Fruit fly (Drosophila melanogaster) whole organism, prepupa: ENCODE measurements around the gene RhoGAP18B.

Source experiments
- CG11294 ChIP-seq: fragments of 200-800 bp; sonication (Bioruptor generic); IDR thresholded peaks from 2 replicates; pipeline ENCODE4 v1.3.6; 2022; ENCODE audit warnings: missing biosample characterization, missing genetic modification characterization
- CG11902 ChIP-seq: fragments of 200-800 bp; sonication (Bioruptor generic); optimal IDR thresholded peaks from 3 replicates; lab custom pipeline; 2016; ENCODE audit warnings: missing biosample characterization, missing genetic modification characterization
- CG16779 ChIP-seq: fragments of 200-800 bp; sonication (Bioruptor generic); optimal IDR thresholded peaks from 3 replicates; lab custom pipeline; 2017; ENCODE audit warnings: missing biosample characterization, mild to moderate bottlenecking, missing genetic modification characterization
- CG31627 ChIP-seq: fragments of 200-800 bp; sonication (Bioruptor generic); optimal IDR thresholded peaks from 3 replicates; lab custom pipeline; 2016; ENCODE audit warnings: missing biosample characterization, missing genetic modification characterization
- CG3919 ChIP-seq: fragments of 200-800 bp; sonication (Bioruptor generic); optimal IDR thresholded peaks from 3 replicates; lab custom pipeline; 2016; ENCODE audit warnings: missing biosample characterization, missing genetic modification characterization
- CG4318 ChIP-seq: fragments of 200-800 bp; sonication (Bioruptor generic); optimal IDR thresholded peaks from 3 replicates; lab custom pipeline; 2017; ENCODE audit warnings: missing biosample characterization, mild to moderate bottlenecking, missing genetic modification characterization
- CG6808 ChIP-seq: fragments of 200-800 bp; sonication (Bioruptor generic); optimal IDR thresholded peaks from 3 replicates; lab custom pipeline; 2017; ENCODE audit warnings: missing biosample characterization, missing genetic modification characterization, mild to moderate bottlenecking, moderate library complexity, missing genetic modification reagents
- CG6854 ChIP-seq: fragments of 200-800 bp; sonication (Bioruptor generic); optimal IDR thresholded peaks from 2 replicates; lab custom pipeline; 2017; ENCODE audit warnings: missing biosample characterization, mild to moderate bottlenecking, missing genetic modification characterization
- CG7368 ChIP-seq: fragments of 200-800 bp; sonication (Bioruptor generic); optimal IDR thresholded peaks from 3 replicates; lab custom pipeline; 2016; ENCODE audit warnings: missing biosample characterization, missing genetic modification characterization
- CG8119 ChIP-seq: fragments of 200-800 bp; sonication (Bioruptor generic); IDR thresholded peaks from 3 replicates; pipeline ENCODE4 v1.3.6; 2022; ENCODE audit warnings: missing biosample characterization, missing genetic modification characterization
- CG8632 ChIP-seq: fragments of 200-800 bp; sonication (Bioruptor generic); optimal IDR thresholded peaks from 3 replicates; lab custom pipeline; 2016; ENCODE audit warnings: missing biosample characterization, missing genetic modification characterization
- CG9139 ChIP-seq: fragments of 200-800 bp; sonication (Bioruptor generic); optimal IDR thresholded peaks from 3 replicates; lab custom pipeline; 2017; ENCODE audit warnings: missing biosample characterization, mild to moderate bottlenecking, missing genetic modification characterization
- Eip78C ChIP-seq: fragments of 200-800 bp; sonication (Bioruptor generic); peaks from one replicate; lab custom pipeline; 2016; ENCODE audit warnings: missing biosample characterization, missing genetic modification characterization
- Ets96B ChIP-seq: fragments of 200-800 bp; optimal IDR thresholded peaks from 2 replicates; lab custom pipeline; 2019; ENCODE audit warnings: missing biosample characterization, mild to moderate bottlenecking, missing genetic modification characterization, moderate library complexity
- Hr38 ChIP-seq: sonication (Bioruptor generic); optimal IDR thresholded peaks from 2 replicates; lab custom pipeline; 2016; ENCODE audit warnings: missing biosample characterization, missing genetic modification characterization
- Hr39 ChIP-seq: fragments of 200-800 bp; sonication (Bioruptor generic); optimal IDR thresholded peaks from 2 replicates; lab custom pipeline; 2016; ENCODE audit warnings: missing biosample characterization, missing genetic modification characterization
- Hr4 ChIP-seq: fragments of 200-800 bp; sonication (Bioruptor generic); optimal IDR thresholded peaks from 3 replicates; lab custom pipeline; 2016; ENCODE audit warnings: missing biosample characterization, missing genetic modification characterization
- Lpt ChIP-seq: fragments of 200-800 bp; sonication (Bioruptor generic); optimal IDR thresholded peaks from 3 replicates; lab custom pipeline; 2016; ENCODE audit warnings: missing biosample characterization, missing genetic modification characterization
- Met ChIP-seq: fragments of 200-800 bp; sonication (Bioruptor generic); optimal IDR thresholded peaks from 3 replicates; lab custom pipeline; 2016; ENCODE audit warnings: missing biosample characterization, missing genetic modification characterization
- OdsH ChIP-seq: fragments of 200-800 bp; sonication (Bioruptor generic); optimal IDR thresholded peaks from 3 replicates; lab custom pipeline; 2016; ENCODE audit warnings: missing biosample characterization, missing genetic modification characterization
- Sox102F ChIP-seq: fragments of 200-800 bp; sonication (Bioruptor generic); optimal IDR thresholded peaks from 2 replicates; lab custom pipeline; 2016; ENCODE audit warnings: missing biosample characterization, mild to moderate bottlenecking, missing genetic modification characterization
- Sox14 ChIP-seq: fragments of 200-800 bp; sonication (Bioruptor generic); optimal IDR thresholded peaks from 3 replicates; lab custom pipeline; 2016; ENCODE audit warnings: missing biosample characterization, missing genetic modification characterization
- achi ChIP-seq: fragments of 200-800 bp; sonication (Bioruptor generic); optimal IDR thresholded peaks from 3 replicates; lab custom pipeline; 2016; ENCODE audit warnings: missing biosample characterization, missing genetic modification characterization
- cyc ChIP-seq: fragments of 200-800 bp; sonication (Bioruptor generic); optimal IDR thresholded peaks from 3 replicates; lab custom pipeline; 2016; ENCODE audit warnings: missing biosample characterization, missing genetic modification characterization
- dsx ChIP-seq: fragments of 200-800 bp; optimal IDR thresholded peaks from 3 replicates; lab custom pipeline; 2019; ENCODE audit warnings: missing biosample characterization, mild to moderate bottlenecking, missing genetic modification characterization, moderate library complexity; ENCODE audit not compliant: poor library complexity, severe bottlenecking
- fd59A ChIP-seq: fragments of 200-800 bp; sonication (Bioruptor generic); optimal IDR thresholded peaks from 2 replicates; lab custom pipeline; 2017; ENCODE audit warnings: missing biosample characterization, mild to moderate bottlenecking, missing genetic modification characterization, missing genetic modification reagents
- fd85E ChIP-seq: fragments of 200-800 bp; sonication (Bioruptor generic); optimal IDR thresholded peaks from 3 replicates; lab custom pipeline; 2016; ENCODE audit warnings: missing biosample characterization, missing genetic modification characterization
- fkh ChIP-seq: fragments of 200-800 bp; sonication (Bioruptor generic); optimal IDR thresholded peaks from 3 replicates; lab custom pipeline; 2017; ENCODE audit warnings: missing biosample characterization, mild to moderate bottlenecking, missing genetic modification characterization, moderate library complexity
- net ChIP-seq: fragments of 200-800 bp; sonication (Bioruptor generic); optimal IDR thresholded peaks from 3 replicates; lab custom pipeline; 2016; ENCODE audit warnings: missing biosample characterization, missing genetic modification characterization
- pdm3 ChIP-seq: fragments of 200-800 bp; sonication (Bioruptor generic); optimal IDR thresholded peaks from 3 replicates; lab custom pipeline; 2016; ENCODE audit warnings: missing biosample characterization, missing genetic modification characterization
- salr ChIP-seq, 2 experiments: fragments of 200-800 bp; sonication (Bioruptor generic); optimal IDR thresholded peaks; 3 replicates each; lab custom pipeline; 2016 to 2018; ENCODE audit warnings: missing biosample characterization in 2 of 2, missing genetic modification characterization in 2 of 2, mild to moderate bottlenecking in 1 of 2
- ss ChIP-seq, 2 experiments: fragments of 200-800 bp; sonication (Bioruptor generic); optimal IDR thresholded peaks; 2 replicates in 1 of 2; 3 replicates in 1 of 2; lab custom pipeline; 2017 to 2018; ENCODE audit warnings: mild to moderate bottlenecking in 2 of 2, missing biosample characterization in 2 of 2, missing genetic modification characterization in 2 of 2, moderate library complexity in 1 of 2
- svp ChIP-seq: fragments of 200-800 bp; sonication (Bioruptor generic); peaks from one replicate; lab custom pipeline; 2016; ENCODE audit warnings: missing biosample characterization, missing genetic modification characterization
- vri ChIP-seq: fragments of 200-800 bp; sonication (Bioruptor generic); optimal IDR thresholded peaks from 3 replicates; lab custom pipeline; 2016; ENCODE audit warnings: missing biosample characterization, mild to moderate bottlenecking, missing genetic modification characterization

The RhoGAP18B gene

dm6 chrX:19144785-19145422, 22.0 kb downstream of the RhoGAP18B start (continued):
- peak; percentile 51 for TF ChIP-seq Sox14 (GFP tag; lab: Kevin White, UChicago)
- TF ChIP-seq Hr38 (GFP tag; lab: Kevin White, UChicago), result no peak
- peak; percentile 75 for TF ChIP-seq CG8119 (GFP tag; lab: Robert Waterston, UW)
- TF ChIP-seq fd85E (GFP tag; lab: Kevin White, UChicago), result no peak
- peak; percentile 4 for TF ChIP-seq CG11902 (GFP tag; lab: Kevin White, UChicago)
- peak; percentile 62 for TF ChIP-seq Ets96B (tag; lab: Kevin White, UChicago)
- TF ChIP-seq CG11294 (GFP tag; lab: Robert Waterston, UW), result no peak
- TF ChIP-seq Met (GFP tag; lab: Kevin White, UChicago), result peak; percentile 43
- TF ChIP-seq net (GFP tag; lab: Kevin White, UChicago), result peak; percentile 60
- peak; percentile 60 for TF ChIP-seq CG6808 (GFP tag; lab: Kevin White, UChicago)
- TF ChIP-seq Hr39 (GFP tag; lab: Kevin White, UChicago), result peak; percentile 18
- TF ChIP-seq achi (GFP tag; lab: Kevin White, UChicago), result peak; percentile 67
- TF ChIP-seq fkh (GFP tag; lab: Kevin White, UChicago), result no peak
- TF ChIP-seq fd59A (GFP tag; lab: Kevin White, UChicago), result peak; percentile 57
- no peak for TF ChIP-seq CG31627 (GFP tag; lab: Kevin White, UChicago)

- TF ChIP-seq dsx (no peak), fkh (GFP tag; lab: Kevin White, UChicago) (no peak), Ets96B (tag; lab: Kevin White, UChicago) (no peak), OdsH (GFP tag; lab: Kevin White, UChicago) (no peak), Eip78C (GFP tag; lab: Kevin White, UChicago) (no peak), vri (GFP tag; lab: Kevin White, UChicago) (no peak), CG3919 (GFP tag; lab: Kevin White, UChicago) (no peak), cyc (no peak), CG6808 (GFP tag; lab: Kevin White, UChicago) (no peak), Hr4 (GFP tag; lab: Kevin White, UChicago) (no peak), CG9139 (GFP tag; lab: Kevin White, UChicago) (no peak), CG8119 (GFP tag; lab: Robert Waterston, UW) (no peak), svp (GFP tag; lab: Kevin White, UChicago) (no peak), pdm3 (GFP tag; lab: Kevin White, UChicago) (no peak), CG11294 (GFP tag; lab: Robert Waterston, UW) (no peak)
Measured at dm6 chrX:19135768-19136167, 31.1 kb downstream of the RhoGAP18B start, which contains the start of gene Obp18a. Gene Obp18a (minus strand): TSS chrX:19135868.

dm6 chrX:19127216-19127615, 39.7 kb downstream of the RhoGAP18B start, which contains the start of gene tgy:
Gene tgy (minus strand): TSS chrX:19127316.
- TF ChIP-seq Sox102F, result no peak
- no peak for TF ChIP-seq CG3919 (GFP tag; lab: Kevin White, UChicago)
- no peak for TF ChIP-seq Lpt (GFP tag; lab: Kevin White, UChicago)
- TF ChIP-seq CG11902 (GFP tag; lab: Kevin White, UChicago), result no peak
- TF ChIP-seq CG8632 (GFP tag; lab: Kevin White, UChicago), result no peak
- TF ChIP-seq svp (GFP tag; lab: Kevin White, UChicago), result no peak
- no peak for TF ChIP-seq achi (GFP tag; lab: Kevin White, UChicago)
- TF ChIP-seq CG16779 (tag; lab: Kevin White, UChicago), result no peak
- TF ChIP-seq OdsH (GFP tag; lab: Kevin White, UChicago), result no peak
- no peak for TF ChIP-seq pdm3 (GFP tag; lab: Kevin White, UChicago)
- TF ChIP-seq CG11294 (GFP tag; lab: Robert Waterston, UW), result no peak
- no peak for TF ChIP-seq CG8119 (GFP tag; lab: Robert Waterston, UW)
- no peak for TF ChIP-seq ss (GFP tag; optimal IDR thresholded peaks at IDR 0.05; lab: Kevin White, UChicago)
- TF ChIP-seq Ets96B (tag; lab: Kevin White, UChicago), result no peak
- TF ChIP-seq Hr4 (GFP tag; lab: Kevin White, UChicago), result no peak
- no peak for TF ChIP-seq CG7368 (GFP tag; lab: Kevin White, UChicago)

dm6 chrX:19124288-19124687, 42.6 kb downstream of the RhoGAP18B start, which contains the start of gene CG15882:
Gene CG15882 (minus strand): TSS chrX:19124388.
- TF ChIP-seq net (GFP tag; lab: Kevin White, UChicago), result no peak
- TF ChIP-seq CG4318 (GFP tag; lab: Kevin White, UChicago), result no peak
- TF ChIP-seq CG16779 (tag; lab: Kevin White, UChicago), result no peak
- TF ChIP-seq salr (GFP tag; optimal IDR thresholded peaks at IDR 0.05; lab: Kevin White, UChicago), result no peak
- no peak for TF ChIP-seq CG6854
- no peak for TF ChIP-seq CG11294 (GFP tag; lab: Robert Waterston, UW)
- TF ChIP-seq CG11902 (GFP tag; lab: Kevin White, UChicago), result no peak
- TF ChIP-seq CG9139 (GFP tag; lab: Kevin White, UChicago), result no peak
- no peak for TF ChIP-seq Hr4 (GFP tag; lab: Kevin White, UChicago)
